Fruit fly (Drosophila melanogaster): ENCODE results near the gene CG31467.

The CG31467 gene

dm6 chr3R:10675101-10675500 is 31.6 kb downstream of the CG31467 start:
- TF ChIP-seq Hr4 (GFP tag; optimal IDR thresholded peaks at IDR 0.05), result no peak
- peak; percentile 65 for TF ChIP-seq Eip78C (GFP tag)
- TF ChIP-seq topi (GFP tag; optimal IDR thresholded peaks at IDR 0.05), result peak; percentile 37
- TF ChIP-seq CG3032 (tag; optimal IDR thresholded peaks at IDR 0.05), result peak; percentile 17
- no peak for TF ChIP-seq achi (GFP tag; optimal IDR thresholded peaks at IDR 0.05)
- TF ChIP-seq esn (GFP tag; optimal IDR thresholded peaks at IDR 0.05), result peak; percentile 10
- TF ChIP-seq CG10669 (GFP tag; optimal IDR thresholded peaks at IDR 0.05), result no peak
- peak; percentile 1 for TF ChIP-seq CG31627 (GFP tag; optimal IDR thresholded peaks at IDR 0.05)

- TF ChIP-seq CG4318 (GFP tag; optimal IDR thresholded peaks at IDR 0.05), result no peak
- TF ChIP-seq CG6808 (GFP tag; optimal IDR thresholded peaks at IDR 0.05), result no peak
- no peak for TF ChIP-seq CG8319 (GFP tag; optimal IDR thresholded peaks at IDR 0.05)
- no peak for TF ChIP-seq CG6792 (GFP tag; optimal IDR thresholded peaks at IDR 0.05)
- TF ChIP-seq CG10669 (GFP tag; optimal IDR thresholded peaks at IDR 0.05), result no peak
- peak; percentile 14 for TF ChIP-seq Smox (GFP tag; optimal IDR thresholded peaks at IDR 0.05)
- TF ChIP-seq CG11294 (GFP tag; IDR thresholded peaks at IDR 0.05), result no peak
- no peak for TF ChIP-seq Eip93F (GFP tag; optimal IDR thresholded peaks at IDR 0.05)
- TF ChIP-seq CG6854 (GFP tag; optimal IDR thresholded peaks at IDR 0.05), result no peak
- no peak for TF ChIP-seq net (GFP tag; optimal IDR thresholded peaks at IDR 0.05)
- TF ChIP-seq Gug (GFP tag; IDR thresholded peaks at IDR 0.05), result no peak
- peak; percentile 13 for TF ChIP-seq pdm3 (GFP tag; optimal IDR thresholded peaks at IDR 0.05)
- peak; percentile 32 for TF ChIP-seq Met (GFP tag; optimal IDR thresholded peaks at IDR 0.05)
- no peak for TF ChIP-seq Eip75B (GFP tag; optimal IDR thresholded peaks at IDR 0.05)
- no peak for TF ChIP-seq CG9139 (GFP tag; optimal IDR thresholded peaks at IDR 0.05)
- TF ChIP-seq topi (GFP tag; optimal IDR thresholded peaks at IDR 0.05), result no peak
- no peak for TF ChIP-seq fd59A (GFP tag; optimal IDR thresholded peaks at IDR 0.05)
- peak; percentile 39 for TF ChIP-seq Eip78C (GFP tag)
- TF ChIP-seq fd85E (GFP tag; optimal IDR thresholded peaks at IDR 0.05), result no peak
- TF ChIP-seq Hr38 (GFP tag; optimal IDR thresholded peaks at IDR 0.05), result no peak
- TF ChIP-seq CG1621 (tag; optimal IDR thresholded peaks at IDR 0.05), result no peak
- no peak for TF ChIP-seq Sox14 (GFP tag; optimal IDR thresholded peaks at IDR 0.05)
- TF ChIP-seq Ets96B (tag; optimal IDR thresholded peaks at IDR 0.05), result peak; percentile 1
- no peak for TF ChIP-seq CG10631 (GFP tag; optimal IDR thresholded peaks at IDR 0.05)
- no peak for TF ChIP-seq CG8632 (GFP tag; optimal IDR thresholded peaks at IDR 0.05)
- peak; percentile 30 for TF ChIP-seq Hr39 (GFP tag; optimal IDR thresholded peaks at IDR 0.05)
- no peak for TF ChIP-seq CG3032 (tag; optimal IDR thresholded peaks at IDR 0.05)
- no peak for TF ChIP-seq eg (GFP tag; IDR thresholded peaks at IDR 0.05)
- TF ChIP-seq Hr4 (GFP tag; optimal IDR thresholded peaks at IDR 0.05), result no peak
- no peak for TF ChIP-seq dac (GFP tag; optimal IDR thresholded peaks at IDR 0.05)
- peak; percentile 7 for TF ChIP-seq acj6 (GFP tag; optimal IDR thresholded peaks at IDR 0.05)
- no peak for TF ChIP-seq CG15336 (GFP tag; IDR thresholded peaks at IDR 0.05)
- no peak for TF ChIP-seq salr (GFP tag; optimal IDR thresholded peaks at IDR 0.05)
- TF ChIP-seq cyc (GFP tag; optimal IDR thresholded peaks at IDR 0.05), result peak; percentile 16
- peak; percentile 72 for TF ChIP-seq svp (GFP tag)
- TF ChIP-seq Blimp-1 (GFP tag; optimal IDR thresholded peaks at IDR 0.05), result no peak
- TF ChIP-seq CG34406 (GFP tag; optimal IDR thresholded peaks at IDR 0.05), result no peak
- no peak for TF ChIP-seq CG11762 (GFP tag; optimal IDR thresholded peaks at IDR 0.05; ENCODE audit: insufficient read depth)
- peak; percentile 38; the same call in 1 of the 3 replicates for TF ChIP-seq CG6163 (GFP tag; IDR thresholded peaks at IDR 0.05)
- no peak for TF ChIP-seq CG6276 (GFP tag; optimal IDR thresholded peaks at IDR 0.05)
- no peak for TF ChIP-seq CG7368 (GFP tag; optimal IDR thresholded peaks at IDR 0.05)
- no peak for TF ChIP-seq dsx (GFP tag; optimal IDR thresholded peaks at IDR 0.05; ENCODE audit: poor library complexity, severe bottlenecking)
- peak; percentile 3 for TF ChIP-seq Ets21C (GFP tag; optimal IDR thresholded peaks at IDR 0.05)
- no peak for TF ChIP-seq fkh (GFP tag; optimal IDR thresholded peaks at IDR 0.05)
- TF ChIP-seq CG16779 (tag; optimal IDR thresholded peaks at IDR 0.05), result no peak
- TF ChIP-seq vri (GFP tag; optimal IDR thresholded peaks at IDR 0.05), result peak; percentile 21
- TF ChIP-seq CG11902 (GFP tag; optimal IDR thresholded peaks at IDR 0.05), result no peak
- no peak for TF ChIP-seq CG3919 (GFP tag; optimal IDR thresholded peaks at IDR 0.05)
Observed at dm6 chr3R:10673571-10673970, 33.1 kb downstream of the CG31467 start.
